Worm (Caenorhabditis elegans) whole organism, dauer: Measurements from ENCODE around the gene F19B10.13.

Experiments
- unc-62 ChIP-seq: sonication (generic microtip); optimal IDR thresholded peaks from 2 replicates; lab custom pipeline; 2017; ENCODE audit warnings: missing biosample characterization, missing genetic modification reagents, missing genetic modification characterization

Gene F19B10.13

DNA sequence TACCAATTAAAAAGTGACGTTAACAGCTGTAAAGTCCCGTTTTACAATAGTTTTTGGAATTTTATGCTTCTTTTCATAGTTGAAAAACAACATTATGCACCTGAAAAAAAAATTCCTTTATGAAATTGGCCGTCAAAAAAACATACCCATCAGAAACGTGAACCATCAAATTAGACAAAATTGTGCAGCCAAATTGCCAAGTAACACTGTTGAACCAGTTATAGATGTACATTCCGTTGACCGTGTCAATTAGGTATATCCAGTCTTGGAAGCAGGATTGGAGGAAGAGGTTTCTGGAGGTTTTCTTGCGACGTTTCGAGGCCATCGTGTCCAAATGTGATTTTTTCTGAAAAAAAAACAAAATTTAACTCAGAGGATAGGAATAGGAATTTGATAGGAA, 7.2 kb downstream of the F19B10.13 start, which contains the start of gene srx-97:
srx-97 (minus strand) TSS at position 101 of the 400 bp plus-strand sequence.
- TF ChIP-seq unc-62 (GFP tag; lab: Kevin White, UChicago): no peak

DNA sequence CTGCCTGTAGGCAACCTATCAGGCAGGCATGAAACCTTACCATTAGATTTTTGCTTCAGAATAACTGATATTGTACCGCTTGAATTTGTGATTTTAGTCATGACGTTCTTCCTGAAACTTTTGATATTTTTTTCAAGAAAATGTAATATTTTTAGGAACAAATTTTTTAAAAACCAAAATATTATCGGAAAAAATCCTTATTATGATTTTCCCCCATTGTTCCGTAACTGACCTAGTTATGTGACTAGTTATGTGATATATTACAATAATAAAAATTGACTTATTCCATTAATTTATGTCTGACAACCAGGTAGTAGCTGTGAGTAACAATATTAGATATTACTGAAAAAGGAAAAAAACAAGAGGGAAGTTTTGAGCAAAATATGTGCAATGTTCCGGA, 8.9 kb downstream of the F19B10.13 start, which contains the start of gene srx-98:
srx-98 (minus strand) TSS at position 101 of the 400 bp plus-strand sequence.
- no peak for TF ChIP-seq unc-62 (GFP tag; lab: Kevin White, UChicago)

DNA sequence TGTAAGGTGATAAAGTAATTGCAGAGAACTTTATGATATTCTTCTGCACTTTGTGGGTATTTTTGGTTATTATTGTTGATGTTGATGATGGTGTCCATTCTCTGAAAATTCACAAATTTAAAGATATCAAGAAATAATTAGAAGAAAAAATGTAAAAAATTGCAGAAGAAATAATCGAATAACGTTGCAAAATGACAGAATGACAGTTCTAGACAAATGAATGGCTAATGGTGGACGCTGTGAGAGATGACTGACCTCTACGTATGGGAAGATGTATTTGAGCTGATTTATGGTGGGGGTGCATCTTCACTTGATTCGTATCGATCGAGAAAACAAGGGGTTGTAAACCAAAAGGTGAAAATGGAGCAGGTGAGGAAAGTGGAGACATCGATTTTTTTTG, 11.4 kb downstream of the F19B10.13 start, which contains the start of gene sea-1:
sea-1 (minus strand) TSS at position 101 of the 400 bp plus-strand sequence.
- no peak for TF ChIP-seq unc-62 (GFP tag; lab: Kevin White, UChicago)

ce11 chrII:3675176-3675575, 13.1 kb downstream of the F19B10.13 start, which contains the start of gene F19B10.2:
F19B10.2 (plus strand) TSS chrII:3675476.
- TF ChIP-seq unc-62 (GFP tag; lab: Kevin White, UChicago): no peak

ce11 chrII:3678978-3679377, 16.9 kb downstream of the F19B10.13 start:
- no peak for TF ChIP-seq unc-62 (GFP tag; lab: Kevin White, UChicago)

DNA sequence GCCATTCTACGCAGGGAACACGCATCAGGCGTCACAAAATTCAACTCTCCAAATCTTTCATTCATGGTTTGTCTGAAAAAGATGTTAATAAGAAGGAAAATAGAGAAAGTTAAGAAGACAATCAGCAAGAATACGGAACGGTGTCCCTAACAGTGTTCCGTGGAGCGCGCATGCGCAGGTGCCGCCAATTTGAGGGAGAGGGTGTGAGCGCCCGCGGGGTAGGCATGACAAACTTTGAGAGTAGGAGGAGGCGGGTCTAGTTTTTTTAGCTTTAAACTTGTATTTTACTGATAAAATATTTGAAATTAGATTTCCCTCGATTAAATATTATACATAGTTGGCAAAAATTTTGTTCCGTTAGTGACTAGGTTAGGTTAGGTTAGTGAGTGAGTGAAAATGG, 18.3 kb downstream of the F19B10.13 start:
- no peak for TF ChIP-seq unc-62 (GFP tag; lab: Kevin White, UChicago)

ce11 chrII:3681365-3682083, 19.4 kb downstream of the F19B10.13 start, which contains the start of gene F19B10.10:
F19B10.10 (minus strand) TSS chrII:3681415.
- no peak for TF ChIP-seq unc-62 (GFP tag; lab: Kevin White, UChicago)

ce11 chrII:3682770-3683234, 20.7 kb downstream of the F19B10.13 start, which contains the start of gene F19B10.1:
F19B10.1 (plus strand) TSS chrII:3683184.
- no peak for TF ChIP-seq unc-62 (GFP tag; lab: Kevin White, UChicago)

ce11 chrII:3684487-3685067, 22.5 kb downstream of the F19B10.13 start:
- no peak for TF ChIP-seq unc-62 (GFP tag; lab: Kevin White, UChicago)

- no peak for TF ChIP-seq unc-62 (GFP tag; lab: Kevin White, UChicago)
Measured at ce11 chrII:3688333-3688732, 26.3 kb downstream of the F19B10.13 start, which contains the start of gene ifas-1. ifas-1 (minus strand) TSS chrII:3688719.

- no peak for TF ChIP-seq unc-62 (GFP tag; lab: Kevin White, UChicago)
Measured at ce11 chrII:3690646-3691045, 28.6 kb downstream of the F19B10.13 start, which contains the start of gene srx-101. srx-101 (minus strand) TSS chrII:3690746.

ce11 chrII:3694664-3695063, 32.6 kb downstream of the F19B10.13 start, which contains the start of gene srx-102:
srx-102 (minus strand) TSS chrII:3694764.
- TF ChIP-seq unc-62 (GFP tag; lab: Kevin White, UChicago): no peak

DNA sequence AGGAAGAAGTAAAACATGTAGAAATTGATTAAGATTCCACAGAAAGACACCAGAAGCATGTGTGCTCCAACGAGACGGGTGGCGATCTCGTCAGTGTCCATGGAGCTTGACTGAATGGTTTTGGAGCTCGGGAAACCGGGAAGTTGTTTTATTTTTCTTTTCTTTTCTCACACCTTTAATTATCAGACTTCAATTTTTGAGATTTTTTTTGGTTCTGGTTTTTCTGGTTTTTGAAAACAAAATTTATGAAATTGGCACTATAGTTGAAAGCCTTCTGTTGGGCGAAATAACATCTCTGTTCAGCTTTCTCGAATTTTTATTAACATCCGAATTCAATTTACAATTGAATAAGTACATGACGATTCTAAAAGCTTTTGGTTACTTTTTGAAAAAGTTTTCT, 37.5 kb downstream of the F19B10.13 start, which contains the start of gene srx-104:
srx-104 (minus strand) TSS at position 101 of the 400 bp plus-strand sequence.
- no peak for TF ChIP-seq unc-62 (GFP tag; lab: Kevin White, UChicago)

- no peak for TF ChIP-seq unc-62 (GFP tag; lab: Kevin White, UChicago)
Measured at ce11 chrII:3701305-3701704, 39.2 kb downstream of the F19B10.13 start, which contains the start of gene srx-105. srx-105 (minus strand) TSS chrII:3701405.

- no peak for TF ChIP-seq unc-62 (GFP tag; lab: Kevin White, UChicago)
Measured at ce11 chrII:3705320-3705719, 43.2 kb downstream of the F19B10.13 start, which contains the start of gene srx-108. srx-108 (plus strand) TSS chrII:3705620.

ce11 chrII:3709255-3709654, 47.2 kb downstream of the F19B10.13 start, which contains the start of gene srx-110:
srx-110 (plus strand) TSS chrII:3709555.
- TF ChIP-seq unc-62 (GFP tag; lab: Kevin White, UChicago): no peak
